Worm (Caenorhabditis elegans) whole organism, late embryonic: ENCODE measurements around the gene ufd-2.

Experiments used
- K09A11.1 ChIP-seq: sonication (generic microtip); optimal IDR thresholded peaks from 2 replicates; lab custom pipeline; 2017; ENCODE audit warnings: antibody characterized with exemption, mild to moderate bottlenecking, missing genetic modification characterization, missing compliant biosample characterization; ENCODE audit not compliant: insufficient read depth
- ama-1 ChIP-seq: fragments of 150-350 bp; optimal IDR thresholded peaks from 2 replicates; lab custom pipeline; 2014
- nhr-11 ChIP-seq: fragments of 150-350 bp; optimal IDR thresholded peaks from 2 replicates; lab custom pipeline; 2014; ENCODE audit warnings: missing biosample characterization, missing genetic modification characterization
- pag-3 ChIP-seq: sonication (generic microtip); optimal IDR thresholded peaks from 2 replicates; lab custom pipeline; 2016; ENCODE audit warnings: missing compliant biosample characterization, missing genetic modification characterization, borderline replicate concordance
- pha-4 ChIP-seq: fragments of 150-350 bp; optimal IDR thresholded peaks from 2 replicates; lab custom pipeline; 2018; ENCODE audit warnings: missing biosample characterization, missing genetic modification reagents, missing genetic modification characterization
- ztf-16 ChIP-seq: sonication (generic microtip); optimal IDR thresholded peaks from 2 replicates; lab custom pipeline; 2017; ENCODE audit warnings: missing genetic modification characterization, missing compliant biosample characterization

DNA sequence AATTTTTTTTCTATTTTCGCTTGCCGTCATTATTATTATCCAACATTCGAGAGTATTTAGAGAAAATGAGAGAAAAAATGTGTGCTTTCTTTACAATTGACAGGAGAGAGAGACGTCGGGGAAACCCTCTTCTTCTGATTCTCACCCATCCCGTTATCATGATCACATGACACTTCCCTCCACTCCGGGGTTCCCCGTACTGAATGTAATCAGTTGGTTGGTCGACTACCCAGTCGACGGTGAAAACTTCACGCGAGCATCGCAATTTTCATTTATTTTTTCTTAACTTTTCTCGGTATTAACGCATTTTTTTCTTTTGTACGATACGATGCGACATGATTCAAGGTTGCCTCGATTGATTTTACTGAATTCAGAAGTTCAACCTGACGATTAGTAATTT, 46.4 kb upstream of the ufd-2 start:
- TF ChIP-seq ama-1 (no peak), K09A11.1 (tag; lab: Kevin White, UChicago) (no peak), pag-3 (tag; lab: Kevin White, UChicago) (no peak), pha-4 (no peak), ztf-16 (tag; lab: Kevin White, UChicago) (no peak), nhr-11 (tag; lab: Kevin White, UChicago) (no peak)
